Worm (Caenorhabditis elegans): ENCODE data around the gene ubxn-2.

The ubxn-2 gene

DNA sequence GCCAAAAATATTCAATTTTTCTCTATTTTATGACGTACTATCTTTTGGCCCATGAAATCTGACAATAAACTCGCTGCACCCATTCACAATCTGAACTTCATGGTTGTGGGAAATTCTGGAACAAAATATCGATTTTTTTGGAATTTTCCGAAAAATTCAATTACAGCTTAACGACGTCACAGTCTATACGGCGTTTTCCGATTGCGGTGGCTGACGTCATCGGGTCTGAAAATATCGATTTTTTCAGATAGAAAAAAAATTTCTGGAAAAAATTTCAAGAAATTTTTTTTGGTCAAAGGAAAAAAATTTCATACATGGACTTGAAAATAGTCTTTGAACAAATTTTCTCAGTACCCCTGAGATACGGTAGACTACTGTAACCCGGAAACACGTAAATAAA lies 18.6 kb downstream of the ubxn-2 start, which contains the start of gene ubc-8:
Gene ubc-8 (minus strand): TSS at position 227 of the 400 bp plus-strand sequence.
- TF ChIP-seq nhr-28 (tag; optimal IDR thresholded peaks at IDR 0.05) (no peak), set-16 (GFP tag; IDR thresholded peaks at IDR 0.05) (no peak), skn-1 (tag; optimal IDR thresholded peaks at IDR 0.05) (no peak), ceh-28 (tag; optimal IDR thresholded peaks at IDR 0.05) (peak; percentile 50), nhr-41 (GFP tag; IDR thresholded peaks at IDR 0.05) (no peak), ZK546.5 (tag; optimal IDR thresholded peaks at IDR 0.05) (no peak), aha-1 (tag) (peak; percentile 96), unc-62 (GFP tag; optimal IDR thresholded peaks at IDR 0.05 in 1 of 2) (peak in 1 of 2 experiments; percentile 50), unc-62 (tag; optimal IDR thresholded peaks at IDR 0.05) (no peak), hlh-30 (tag; optimal IDR thresholded peaks at IDR 0.05; ENCODE audit: insufficient read depth) (no peak), nhr-48 (tag; optimal IDR thresholded peaks at IDR 0.05) (no peak), pqm-1 (tag; optimal IDR thresholded peaks at IDR 0.05) (no peak), ceh-44 (GFP tag; IDR thresholded peaks at IDR 0.05) (no peak), ama-1 (optimal IDR thresholded peaks at IDR 0.05) (no peak), D1046.2 (GFP tag; IDR thresholded peaks at IDR 0.05) (no peak), mxl-3 (GFP tag; optimal IDR thresholded peaks at IDR 0.05) (no peak), mep-1 (tag; optimal IDR thresholded peaks at IDR 0.05) (no peak), Y75B8A.6 (GFP tag; IDR thresholded peaks at IDR 0.05) (0 out of 2 replicates have a peak, but pooled peaks have one; percentile 49), ceh-82 (tag; optimal IDR thresholded peaks at IDR 0.05) (no peak)

DNA sequence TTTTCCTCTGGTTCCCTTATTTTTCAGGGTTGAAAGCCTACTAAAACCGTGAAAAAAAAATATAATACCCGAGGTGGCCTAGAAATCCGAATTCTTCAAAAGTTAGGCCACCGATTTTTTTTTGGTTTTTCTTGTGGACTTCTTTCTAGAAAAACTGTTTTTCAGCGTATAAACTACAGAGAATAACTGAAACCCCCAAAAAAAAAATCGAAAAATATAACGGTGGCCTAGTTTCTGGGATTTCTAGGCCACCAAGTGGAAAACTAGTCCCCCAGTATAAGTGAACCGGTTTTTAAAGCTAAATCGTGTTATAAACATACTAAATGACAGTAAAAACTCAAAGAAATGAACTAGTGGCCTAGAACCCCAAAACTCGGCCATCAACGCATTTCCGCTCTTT lies 19.9 kb downstream of the ubxn-2 start:
- TF ChIP-seq unc-62 (GFP tag; optimal IDR thresholded peaks at IDR 0.05 in 1 of 2) (peak in 1 of 2 experiments; percentile 81), unc-62 (tag; optimal IDR thresholded peaks at IDR 0.05) (no peak), madf-5 (GFP tag; IDR thresholded peaks at IDR 0.05) (no peak), mxl-2 (GFP tag; conservative IDR thresholded peaks at IDR 0.05) (no peak), php-3 (GFP tag; IDR thresholded peaks at IDR 0.05) (no peak), lir-3 (tag; optimal IDR thresholded peaks at IDR 0.05) (no peak), aha-1 (tag) (peak; percentile 86), nhr-28 (tag; optimal IDR thresholded peaks at IDR 0.05) (no peak), nhr-10 (tag; optimal IDR thresholded peaks at IDR 0.05) (no peak), ctbp-1 (GFP tag; IDR thresholded peaks at IDR 0.05) (no peak)

DNA sequence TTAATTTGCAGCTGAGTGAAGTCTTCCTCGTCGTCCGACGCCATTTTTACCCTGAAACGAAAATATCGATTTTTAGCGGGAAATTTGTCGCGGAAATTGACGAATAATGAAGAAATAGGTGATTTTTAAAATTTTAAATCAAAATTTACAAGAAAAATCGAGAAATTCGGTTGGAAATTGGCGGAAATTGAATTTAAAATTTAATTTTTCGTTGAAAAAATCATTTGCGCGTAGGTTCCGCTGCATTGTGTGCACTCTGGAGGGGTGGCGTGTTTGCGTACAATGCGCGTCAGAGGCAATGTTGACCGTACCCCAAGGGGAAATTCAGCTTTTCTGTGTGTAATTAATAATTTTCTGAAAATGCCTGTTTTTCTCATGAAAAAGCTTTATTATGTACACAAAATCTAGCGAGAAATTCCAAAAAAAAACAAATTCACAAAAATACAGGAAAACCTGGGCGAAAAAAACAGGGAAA lies 21.7 kb downstream of the ubxn-2 start, which contains the start of gene Y94H6A.5:
Gene Y94H6A.5 (minus strand): TSS at position 51 of the 475 bp plus-strand sequence.
- TF ChIP-seq snpc-1.2 (GFP tag; IDR thresholded peaks at IDR 0.05) (no peak), daf-16 (GFP tag; optimal IDR thresholded peaks at IDR 0.05) (no peak), daf-16 (tag; optimal IDR thresholded peaks at IDR 0.05) (no peak), madf-9 (GFP tag; conservative IDR thresholded peaks at IDR 0.05) (no peak), daf-19 (GFP tag; conservative IDR thresholded peaks at IDR 0.05) (no peak), ceh-82 (tag; optimal IDR thresholded peaks at IDR 0.05) (no peak), ceh-32 (tag; optimal IDR thresholded peaks at IDR 0.05; ENCODE audit: poor library complexity) (no peak), lin-39 (tag; optimal IDR thresholded peaks at IDR 0.05) (no peak), saeg-2 (GFP tag; IDR thresholded peaks at IDR 0.05) (no peak), nhr-76 (tag; optimal IDR thresholded peaks at IDR 0.05) (no peak), mxl-3 (GFP tag; optimal IDR thresholded peaks at IDR 0.05) (no peak), aha-1 (tag) (no peak), cey-2 (tag; optimal IDR thresholded peaks at IDR 0.05; ENCODE audit: borderline replicate concordance, insufficient read depth) (no peak), dve-1 (tag; optimal IDR thresholded peaks at IDR 0.05; ENCODE audit: insufficient read depth) (peak; percentile 17), egl-27 (tag; optimal IDR thresholded peaks at IDR 0.05) (no peak), nhr-42 (GFP tag; IDR thresholded peaks at IDR 0.05) (no peak), dmd-8 (GFP tag; IDR thresholded peaks at IDR 0.05) (no peak), Y5F2A.4 (GFP tag; optimal IDR thresholded peaks at IDR 0.05) (no peak), ZK546.5 (tag; optimal IDR thresholded peaks at IDR 0.05) (no peak), F10B5.3 (tag; optimal IDR thresholded peaks at IDR 0.05) (no peak), unc-39 (tag; optimal IDR thresholded peaks at IDR 0.05) (no peak), daf-8 (GFP tag; IDR thresholded peaks at IDR 0.05) (no peak), Y48G9A.11 (GFP tag; IDR thresholded peaks at IDR 0.05) (no peak), fkh-10 (GFP tag; optimal IDR thresholded peaks at IDR 0.05) (no peak), zag-1 (tag; optimal IDR thresholded peaks at IDR 0.05) (no peak), ces-1 (GFP tag; optimal IDR thresholded peaks at IDR 0.05) (no peak), mep-1 (tag; optimal IDR thresholded peaks at IDR 0.05) (peak; percentile 45), nhr-6 (tag; optimal IDR thresholded peaks at IDR 0.05) (no peak), lin-13 (GFP tag; optimal IDR thresholded peaks at IDR 0.05) (peak; percentile 80), ctbp-1 (GFP tag; IDR thresholded peaks at IDR 0.05) (no peak)
